Fruit fly (Drosophila melanogaster): Measurements from ENCODE around the gene Ufsp2.

The Ufsp2 gene

DNA sequence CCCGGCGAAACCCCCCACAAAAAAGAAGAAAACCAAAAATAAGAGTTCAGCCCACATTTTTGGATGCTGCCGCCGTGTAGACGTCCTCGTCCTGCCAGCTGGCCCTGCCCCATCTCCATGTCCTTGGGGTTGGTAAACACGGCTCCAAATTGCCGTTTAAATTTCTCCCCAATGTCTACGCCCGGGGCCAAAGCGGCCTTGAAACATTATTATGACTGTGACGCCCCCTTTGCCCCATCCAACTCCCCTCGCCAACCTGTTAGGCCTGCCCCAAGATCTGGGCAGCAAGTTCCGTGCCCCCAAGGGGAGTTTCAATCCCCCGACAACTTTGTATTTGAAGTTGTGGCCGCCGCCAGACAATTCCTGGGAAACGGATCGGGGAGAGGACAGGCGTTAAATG is 40.5 kb downstream of the Ufsp2 start:
- TF ChIP-seq Rel (GFP tag; optimal IDR thresholded peaks at IDR 0.05) (no peak), Rel (tag; optimal IDR thresholded peaks at IDR 0.05) (no peak), sage (GFP tag; optimal IDR thresholded peaks at IDR 0.05) (no peak), Dfd (GFP tag; optimal IDR thresholded peaks at IDR 0.05) (no peak), sv (GFP tag; optimal IDR thresholded peaks at IDR 0.05) (no peak), fru (GFP tag; optimal IDR thresholded peaks at IDR 0.05) (no peak), GATAd (GFP tag; optimal IDR thresholded peaks at IDR 0.05) (no peak), tai (GFP tag; optimal IDR thresholded peaks at IDR 0.05) (no peak), N (GFP tag; optimal IDR thresholded peaks at IDR 0.05) (no peak), dsf (GFP tag; optimal IDR thresholded peaks at IDR 0.05; ENCODE audit: borderline replicate concordance) (no peak), Jra (GFP tag; optimal IDR thresholded peaks at IDR 0.05) (no peak), CG9705 (GFP tag; optimal IDR thresholded peaks at IDR 0.05) (no peak), Myc (optimal IDR thresholded peaks at IDR 0.05) (no peak)

DNA sequence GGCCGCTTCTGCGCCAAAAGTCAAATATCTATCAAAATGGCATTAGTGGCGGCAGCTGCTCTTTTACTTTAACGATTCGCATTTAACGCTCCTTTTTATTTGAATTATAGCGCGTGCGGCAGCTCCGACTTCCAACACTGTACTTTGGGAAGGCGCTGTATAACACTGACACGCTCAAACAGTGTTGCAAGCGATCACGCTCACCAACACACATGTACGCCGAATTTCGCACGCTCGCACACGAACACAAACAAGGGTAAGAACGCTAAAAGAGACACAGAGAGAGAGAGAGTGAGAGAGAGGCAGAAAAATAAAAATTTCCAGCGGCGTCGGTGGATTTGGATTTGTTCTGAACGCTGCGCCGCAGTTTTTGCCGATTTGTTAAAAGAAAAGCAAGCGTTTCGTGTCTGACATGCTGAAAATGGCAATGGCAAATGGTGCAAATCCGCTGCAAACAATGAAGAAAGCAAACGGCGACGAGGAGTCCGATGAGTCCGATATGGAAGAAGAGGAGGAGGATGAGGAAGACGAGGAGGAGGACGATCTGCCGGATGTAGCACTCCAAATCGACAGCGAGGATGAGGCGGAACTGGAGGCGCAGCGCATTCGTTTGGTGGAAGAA is 43.4 kb downstream of the Ufsp2 start, which contains the start of gene Phs:
TSS of gene Phs (plus strand) at position 276 of the 622 bp plus-strand sequence.
- TF ChIP-seq Jra (GFP tag; optimal IDR thresholded peaks at IDR 0.05) (peak; percentile 94), woc (GFP tag; optimal IDR thresholded peaks at IDR 0.05) (peak; percentile 60), dsf (GFP tag; optimal IDR thresholded peaks at IDR 0.05; ENCODE audit: borderline replicate concordance) (peak; percentile 85), Hr78 (GFP tag; optimal IDR thresholded peaks at IDR 0.05) (no peak), foxo (GFP tag; optimal IDR thresholded peaks at IDR 0.05) (peak; percentile 64 to 95), CG32264 (GFP tag; optimal IDR thresholded peaks at IDR 0.05) (peak; percentile 89), psq (GFP tag; optimal IDR thresholded peaks at IDR 0.05) (peak; percentile 87), GATAd (GFP tag; optimal IDR thresholded peaks at IDR 0.05) (peak; percentile 81), br (GFP tag; optimal IDR thresholded peaks at IDR 0.05) (peak; percentile 94), dmrt93B (GFP tag; optimal IDR thresholded peaks at IDR 0.05) (peak; percentile 78), Rel (GFP tag; optimal IDR thresholded peaks at IDR 0.05) (no peak), Rel (tag; optimal IDR thresholded peaks at IDR 0.05) (peak; percentile 82), rgr (GFP tag; optimal IDR thresholded peaks at IDR 0.05) (peak; percentile 95), CG9705 (GFP tag; optimal IDR thresholded peaks at IDR 0.05) (peak; percentile 78), CrebA (GFP tag; optimal IDR thresholded peaks at IDR 0.05; ENCODE audit: borderline replicate concordance) (peak; percentile 28), h (GFP tag; optimal IDR thresholded peaks at IDR 0.05) (peak; percentile 94), brk (GFP tag; optimal IDR thresholded peaks at IDR 0.05) (peak; percentile 85), ey (GFP tag; optimal IDR thresholded peaks at IDR 0.05) (peak; percentile 88), lola (GFP tag; optimal IDR thresholded peaks at IDR 0.05) (no peak), Myc (optimal IDR thresholded peaks at IDR 0.05) (peak; percentile 23), Hr83 (GFP tag; optimal IDR thresholded peaks at IDR 0.05; ENCODE audit: poor library complexity, severe bottlenecking) (peak; percentile 99), Abd-B (GFP tag; optimal IDR thresholded peaks at IDR 0.05) (no peak), fru (GFP tag; optimal IDR thresholded peaks at IDR 0.05) (peak; percentile 87), jim (GFP tag; optimal IDR thresholded peaks at IDR 0.05) (peak; percentile 26), Mio (GFP tag; optimal IDR thresholded peaks at IDR 0.05) (peak; percentile 81), N (GFP tag; optimal IDR thresholded peaks at IDR 0.05) (peak; percentile 29), usp (GFP tag; optimal IDR thresholded peaks at IDR 0.05) (no peak), HLH106 (tag; optimal IDR thresholded peaks at IDR 0.05) (peak; percentile 73), sage (GFP tag; optimal IDR thresholded peaks at IDR 0.05) (peak; percentile 55), Vsx2 (GFP tag; optimal IDR thresholded peaks at IDR 0.05; ENCODE audit: partially characterized antibody) (peak; percentile 48), OdsH (GFP tag; optimal IDR thresholded peaks at IDR 0.05) (peak; percentile 79), pan (optimal IDR thresholded peaks at IDR 0.05) (no peak), sv (GFP tag; optimal IDR thresholded peaks at IDR 0.05) (peak; percentile 70), tai (GFP tag; optimal IDR thresholded peaks at IDR 0.05) (peak; percentile 95), Dfd (GFP tag; optimal IDR thresholded peaks at IDR 0.05) (no peak), Dif (GFP tag; optimal IDR thresholded peaks at IDR 0.05; ENCODE audit: partially characterized antibody) (peak; percentile 67), dl (GFP tag; optimal IDR thresholded peaks at IDR 0.05; ENCODE audit: insufficient read depth in 1 of 2, partially characterized antibody in 2 of 2) (peak; percentile 21 to 62), Sp1 (GFP tag; optimal IDR thresholded peaks at IDR 0.05) (peak; percentile 71), Hnf4 (GFP tag; optimal IDR thresholded peaks at IDR 0.05) (peak; percentile 98)
